Fruit fly (Drosophila melanogaster) ovary, adult (tissue): ENCODE measurements around the gene sov.

Experiments
- CG17801 ChIP-seq: fragments of 200-800 bp; optimal IDR thresholded peaks from 2 replicates; lab custom pipeline; 2019; ENCODE audit warnings: missing biosample characterization, mild to moderate bottlenecking, missing genetic modification characterization, moderate library complexity; ENCODE audit not compliant: partially characterized antibody

The sov gene

dm6 chrX:6728597-6729158, 27.4 kb upstream of the sov start:
- TF ChIP-seq CG17801 (GFP tag; lab: Kevin White, UChicago), result no peak

dm6 chrX:6730600-6731259, 25.4 kb upstream of the sov start:
- no peak for TF ChIP-seq CG17801 (GFP tag; lab: Kevin White, UChicago)

dm6 chrX:6733291-6734042, 22.7 kb upstream of the sov start:
- peak; percentile 0 for TF ChIP-seq CG17801 (GFP tag; lab: Kevin White, UChicago)

dm6 chrX:6739936-6740668, 16.0 kb upstream of the sov start, which contains the start of gene CG3168:
TSS of gene CG3168 (minus strand) at chrX:6739986.
- no peak for TF ChIP-seq CG17801 (GFP tag; lab: Kevin White, UChicago)

- peak; percentile 26 for TF ChIP-seq CG17801 (GFP tag; lab: Kevin White, UChicago)
Measured at dm6 chrX:6741184-6741586, 14.9 kb upstream of the sov start.

- TF ChIP-seq CG17801 (GFP tag; lab: Kevin White, UChicago), result no peak
Measured at dm6 chrX:6743192-6743591, 12.9 kb upstream of the sov start.

- peak; percentile 72 for TF ChIP-seq CG17801 (GFP tag; lab: Kevin White, UChicago)
Measured at dm6 chrX:6744088-6744487, 12.0 kb upstream of the sov start, which contains the start of gene RpL17. TSS of gene RpL17 (minus strand) at chrX:6744238.

dm6 chrX:6745547-6745946, 10.6 kb upstream of the sov start:
- no peak for TF ChIP-seq CG17801 (GFP tag; lab: Kevin White, UChicago)

dm6 chrX:6746221-6746620, 9.9 kb upstream of the sov start:
- no peak for TF ChIP-seq CG17801 (GFP tag; lab: Kevin White, UChicago)

dm6 chrX:6747244-6747643, 8.9 kb upstream of the sov start, which contains the start of gene CG14439:
TSS of gene CG14439 (plus strand) at chrX:6747544.
- TF ChIP-seq CG17801 (GFP tag; lab: Kevin White, UChicago), result no peak

dm6 chrX:6751964-6752363, 4.2 kb upstream of the sov start:
- TF ChIP-seq CG17801 (GFP tag; lab: Kevin White, UChicago), result no peak

- TF ChIP-seq CG17801 (GFP tag; lab: Kevin White, UChicago), result no peak
Measured at dm6 chrX:6759184-6759965, 3.3 kb downstream of the sov start.

dm6 chrX:6770924-6771323, 14.8 kb downstream of the sov start, which contains the start of gene Coq7:
TSS of gene Coq7 (plus strand) at chrX:6771225.
- peak; percentile 90 for TF ChIP-seq CG17801 (GFP tag; lab: Kevin White, UChicago)

- no peak for TF ChIP-seq CG17801 (GFP tag; lab: Kevin White, UChicago)
Measured at dm6 chrX:6775622-6776021, 19.5 kb downstream of the sov start.
